Fruit fly (Drosophila melanogaster) whole organism, embryonic: ENCODE data around the gene PGRP-LF.

Experiments used
- CG14050 ChIP-seq: fragments of 200-800 bp; sonication (Bioruptor generic); IDR thresholded peaks from 3 replicates; pipeline ENCODE4 v1.3.6; 2022; ENCODE audit warnings: missing biosample characterization, missing genetic modification characterization
- CG2712 ChIP-seq: fragments of 200-800 bp; optimal IDR thresholded peaks from 3 replicates; lab custom pipeline; 2019; ENCODE audit warnings: missing biosample characterization, mild to moderate bottlenecking, missing genetic modification characterization, moderate library complexity
- CG34376 ChIP-seq: fragments of 200-800 bp; sonication (Bioruptor generic); optimal IDR thresholded peaks from 2 replicates; lab custom pipeline; 2018; ENCODE audit warnings: missing biosample characterization, mild to moderate bottlenecking, missing genetic modification characterization
- CG3847 ChIP-seq: fragments of 200-800 bp; sonication (Bioruptor generic); IDR thresholded peaks from 2 replicates; pipeline ENCODE4 v1.3.6; 2022; ENCODE audit warnings: missing biosample characterization, missing genetic modification characterization
- Ets97D ChIP-seq: fragments of 200-800 bp; sonication (Bioruptor generic); optimal IDR thresholded peaks from 3 replicates; lab custom pipeline; 2016; ENCODE audit warnings: missing biosample characterization, missing genetic modification characterization
- MBD-R2 ChIP-seq: fragments of 200-800 bp; sonication (Bioruptor generic); IDR thresholded peaks from 2 replicates; pipeline ENCODE4 v1.3.6; 2022; ENCODE audit warnings: missing biosample characterization, missing genetic modification characterization
- bowl ChIP-seq: fragments of 200-800 bp; sonication (Bioruptor generic); IDR thresholded peaks from 2 replicates; pipeline ENCODE4 v1.3.6; 2022; ENCODE audit warnings: missing biosample characterization, missing genetic modification characterization
- kay ChIP-seq: fragments of 200-800 bp; sonication (Bioruptor generic); optimal IDR thresholded peaks from 2 replicates; lab custom pipeline; 2016; ENCODE audit warnings: missing biosample characterization, missing genetic modification characterization
- nmo ChIP-seq: fragments of 200-800 bp; sonication (Bioruptor generic); optimal IDR thresholded peaks from 2 replicates; lab custom pipeline; 2018; ENCODE audit warnings: missing biosample characterization, mild to moderate bottlenecking, missing genetic modification characterization, moderate library complexity
- sug ChIP-seq: fragments of 200-800 bp; optimal IDR thresholded peaks from 2 replicates; lab custom pipeline; 2019; ENCODE audit warnings: missing biosample characterization, mild to moderate bottlenecking, missing genetic modification characterization, moderate library complexity
- zfh1 ChIP-seq: fragments of 200-800 bp; sonication (Bioruptor generic); IDR thresholded peaks from 3 replicates; pipeline ENCODE4 v1.3.6; 2022; ENCODE audit warnings: missing biosample characterization, missing genetic modification characterization

dm6 chr3L:9357830-9358712, 8.7 kb downstream of the PGRP-LF start:
- TF ChIP-seq CG2712 (no peak), bowl (GFP tag; lab: Robert Waterston, UW) (no peak), kay (GFP tag; lab: Kevin White, UChicago) (no peak), CG14050 (no peak), MBD-R2 (no peak), Ets97D (no peak), CG3847 (no peak), sug (peak; percentile 52), zfh1 (GFP tag; lab: Robert Waterston, UW) (no peak), CG34376 (GFP tag; lab: Kevin White, UChicago) (peak; percentile 58), nmo (GFP tag; lab: Kevin White, UChicago) (no peak)
